Fruit fly (Drosophila melanogaster) whole organism, pupa: ENCODE data around the gene CG42481.

ENCODE experiments used
- CG10348 ChIP-seq: fragments of 200-800 bp; sonication (Bioruptor generic); IDR thresholded peaks from 2 replicates; pipeline ENCODE4 v1.3.6; 2022; ENCODE audit warnings: missing biosample characterization, missing genetic modification characterization
- CG12605 ChIP-seq: fragments of 200-800 bp; sonication (Bioruptor generic); IDR thresholded peaks from 2 replicates; pipeline ENCODE4 v1.3.6; 2022; ENCODE audit warnings: missing biosample characterization, missing genetic modification characterization
- CG13204 ChIP-seq: fragments of 200-800 bp; sonication (Bioruptor generic); optimal IDR thresholded peaks from 2 replicates; lab custom pipeline; 2018; ENCODE audit warnings: missing biosample characterization, mild to moderate bottlenecking, missing genetic modification characterization, moderate library complexity
- CG14655 ChIP-seq: fragments of 200-800 bp; sonication (Bioruptor generic); optimal IDR thresholded peaks from 3 replicates; lab custom pipeline; 2017; ENCODE audit warnings: mild to moderate bottlenecking, missing biosample characterization, missing genetic modification reagents, missing genetic modification characterization
- CG15710 ChIP-seq: fragments of 200-800 bp; sonication (Bioruptor generic); optimal IDR thresholded peaks from 2 replicates; lab custom pipeline; 2018; ENCODE audit warnings: missing biosample characterization, mild to moderate bottlenecking, missing genetic modification characterization, moderate library complexity
- CG17806 ChIP-seq: fragments of 200-800 bp; sonication (Bioruptor generic); optimal IDR thresholded peaks from 2 replicates; lab custom pipeline; 2018; ENCODE audit warnings: missing biosample characterization, mild to moderate bottlenecking, missing genetic modification characterization, moderate library complexity
- CG32121 ChIP-seq: fragments of 200-800 bp; sonication (Bioruptor generic); IDR thresholded peaks from 2 replicates; pipeline ENCODE4 v1.3.6; 2022; ENCODE audit warnings: missing biosample characterization, missing genetic modification characterization
- CG34367 ChIP-seq: fragments of 200-800 bp; sonication (Bioruptor generic); optimal IDR thresholded peaks from 2 replicates; lab custom pipeline; 2018; ENCODE audit warnings: missing biosample characterization, mild to moderate bottlenecking, missing genetic modification characterization
- CG4496 ChIP-seq: fragments of 200-800 bp; sonication (Bioruptor generic); IDR thresholded peaks from 3 replicates; pipeline ENCODE4 v1.3.6; 2022; ENCODE audit warnings: missing biosample characterization, missing genetic modification characterization
- CG8159 ChIP-seq: fragments of 200-800 bp; sonication (Bioruptor generic); optimal IDR thresholded peaks from 3 replicates; lab custom pipeline; 2018; ENCODE audit warnings: missing biosample characterization, mild to moderate bottlenecking, missing genetic modification characterization, moderate library complexity
- CG8301 ChIP-seq: fragments of 200-800 bp; sonication (Bioruptor generic); optimal IDR thresholded peaks from 2 replicates; lab custom pipeline; 2018; ENCODE audit warnings: missing biosample characterization, mild to moderate bottlenecking, missing genetic modification characterization
- CG9948 ChIP-seq: fragments of 200-800 bp; sonication (Bioruptor generic); optimal IDR thresholded peaks from 2 replicates; lab custom pipeline; 2018; ENCODE audit warnings: missing biosample characterization, mild to moderate bottlenecking, missing genetic modification characterization, moderate library complexity
- D1 ChIP-seq: fragments of 200-800 bp; sonication (Bioruptor generic); optimal IDR thresholded peaks from 2 replicates; lab custom pipeline; 2018; ENCODE audit warnings: missing biosample characterization, mild to moderate bottlenecking, missing genetic modification characterization, moderate library complexity
- EcR ChIP-seq: fragments of 200-800 bp; sonication (Bioruptor generic); optimal IDR thresholded peaks from 3 replicates; lab custom pipeline; 2019; ENCODE audit warnings: missing biosample characterization, missing genetic modification characterization, mild to moderate bottlenecking, moderate library complexity, missing genetic modification reagents
- Ets98B ChIP-seq: fragments of 200-800 bp; sonication (Bioruptor generic); IDR thresholded peaks from 2 replicates; pipeline ENCODE4 v1.3.6; 2022; ENCODE audit warnings: missing biosample characterization, missing genetic modification characterization
- Pif1A ChIP-seq: fragments of 200-800 bp; sonication (Bioruptor generic); optimal IDR thresholded peaks from 3 replicates; lab custom pipeline; 2016; ENCODE audit warnings: missing biosample characterization, missing genetic modification characterization
- Pif1B ChIP-seq: fragments of 200-800 bp; sonication (Bioruptor generic); optimal IDR thresholded peaks from 3 replicates; lab custom pipeline; 2016; ENCODE audit warnings: missing biosample characterization, missing genetic modification characterization
- Snoo ChIP-seq: fragments of 200-800 bp; sonication (Bioruptor generic); optimal IDR thresholded peaks from 3 replicates; lab custom pipeline; 2017; ENCODE audit warnings: missing biosample characterization, mild to moderate bottlenecking, missing genetic modification characterization, inconsistent platforms
- fd96Ca ChIP-seq: fragments of 200-800 bp; sonication (Bioruptor generic); IDR thresholded peaks from 3 replicates; pipeline ENCODE4 v1.3.6; 2022; ENCODE audit warnings: missing biosample characterization, missing genetic modification characterization
- gl ChIP-seq: fragments of 200-800 bp; sonication (Bioruptor generic); optimal IDR thresholded peaks from 2 replicates; lab custom pipeline; 2018; ENCODE audit warnings: missing biosample characterization, mild to moderate bottlenecking, missing genetic modification characterization
- rn ChIP-seq: fragments of 200-800 bp; sonication (Bioruptor generic); IDR thresholded peaks from 2 replicates; pipeline ENCODE4 v1.3.6; 2022; ENCODE audit warnings: missing biosample characterization, missing genetic modification characterization

Gene CG42481

DNA sequence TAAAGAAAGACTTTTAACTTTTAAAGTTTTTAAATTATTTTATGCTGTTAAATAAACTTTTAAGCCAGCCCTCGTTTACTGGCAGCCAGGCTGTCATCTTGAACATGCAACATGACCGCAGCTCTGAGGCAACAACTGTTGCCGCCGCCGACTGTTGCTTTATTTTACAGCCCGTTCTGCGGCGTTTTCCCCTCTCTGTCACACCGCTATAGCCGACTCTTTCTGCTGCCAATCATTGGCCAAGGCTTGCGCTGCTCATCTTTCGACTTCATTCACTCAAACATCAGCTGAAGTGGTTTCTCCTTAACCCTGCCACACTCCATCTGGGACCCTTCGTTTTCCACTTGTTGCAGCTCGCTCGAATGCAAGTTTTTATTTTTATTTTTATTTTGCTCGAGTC is 42.7 kb downstream of the CG42481 start:
- no peak for TF ChIP-seq gl
- TF ChIP-seq CG14655 (GFP tag; lab: Kevin White, UChicago), result no peak
- TF ChIP-seq CG8301 (tag; lab: Kevin White, UChicago), result no peak
- TF ChIP-seq CG17806, result no peak
- no peak for TF ChIP-seq fd96Ca (GFP tag; lab: Robert Waterston, UW)
- TF ChIP-seq CG4496, result no peak
- no peak for TF ChIP-seq CG34367
- no peak for TF ChIP-seq CG32121 (GFP tag; lab: Robert Waterston, UW)
- TF ChIP-seq Snoo (tag; lab: Kevin White, UChicago), result no peak
- TF ChIP-seq Pif1A (GFP tag; lab: Kevin White, UChicago), result no peak
- TF ChIP-seq D1 (tag; lab: Kevin White, UChicago), result no peak
- TF ChIP-seq rn (GFP tag; lab: Robert Waterston, UW), result no peak
- no peak for TF ChIP-seq CG8159 (tag; lab: Kevin White, UChicago)
- no peak for TF ChIP-seq CG15710 (tag; lab: Kevin White, UChicago)
- no peak for TF ChIP-seq Ets98B
- TF ChIP-seq CG13204 (GFP tag; lab: Kevin White, UChicago), result no peak
- TF ChIP-seq CG12605 (GFP tag; lab: Robert Waterston, UW), result no peak
- no peak for TF ChIP-seq CG9948 (tag; lab: Kevin White, UChicago)

DNA sequence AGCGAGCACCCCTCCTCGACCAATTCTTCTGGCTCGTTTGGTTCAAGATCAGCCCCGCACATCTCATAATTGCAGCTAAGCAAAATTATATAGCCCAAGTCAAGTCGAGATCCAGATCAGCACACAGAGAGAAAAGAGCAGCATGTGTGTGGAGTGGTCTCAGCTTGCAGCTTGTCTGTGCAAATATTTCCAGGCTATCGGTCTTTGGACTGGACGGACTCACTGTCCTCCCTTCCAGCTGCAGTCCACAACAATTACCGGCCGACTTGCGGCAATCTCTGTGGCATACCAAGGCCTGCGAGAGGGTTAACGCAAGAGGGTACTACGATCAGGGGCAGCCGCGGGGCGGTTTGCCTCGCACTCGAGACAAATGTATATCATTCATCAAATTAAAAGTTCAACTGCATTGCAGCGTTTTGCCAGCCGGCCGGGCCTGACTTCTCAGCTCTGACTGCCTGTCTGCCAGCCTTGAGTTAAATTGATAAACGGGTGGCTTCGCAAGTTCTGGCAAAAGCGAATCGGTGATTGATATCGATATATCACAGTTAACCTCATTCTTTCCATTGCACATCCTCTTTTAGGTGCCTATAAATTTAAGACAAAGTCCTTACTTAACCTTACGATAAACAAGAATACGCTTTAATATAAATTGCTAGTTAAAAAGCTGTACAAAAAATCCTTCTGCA is 43.3 kb downstream of the CG42481 start:
- TF ChIP-seq fd96Ca (GFP tag; lab: Robert Waterston, UW) (0 out of 3 replicates have a peak, but pooled peaks have one; percentile 30), CG10348 (GFP tag; lab: Robert Waterston, UW) (no peak), CG12605 (GFP tag; lab: Robert Waterston, UW) (no peak), Pif1B (GFP tag; lab: Kevin White, UChicago) (no peak), CG14655 (GFP tag; lab: Kevin White, UChicago) (peak; percentile 40), CG4496 (0 out of 3 replicates have a peak, but pooled peaks have one; percentile 27), Pif1A (GFP tag; lab: Kevin White, UChicago) (no peak), CG15710 (tag; lab: Kevin White, UChicago) (no peak), CG32121 (GFP tag; lab: Robert Waterston, UW) (no peak), Snoo (tag; lab: Kevin White, UChicago) (no peak), EcR (peak; percentile 32), gl (no peak), CG17806 (no peak), CG8301 (tag; lab: Kevin White, UChicago) (no peak), CG34367 (no peak), Ets98B (no peak), rn (GFP tag; lab: Robert Waterston, UW) (no peak), CG9948 (tag; lab: Kevin White, UChicago) (no peak), CG13204 (GFP tag; lab: Kevin White, UChicago) (peak; percentile 17), CG8159 (tag; lab: Kevin White, UChicago) (no peak), D1 (tag; lab: Kevin White, UChicago) (peak; percentile 17)

DNA sequence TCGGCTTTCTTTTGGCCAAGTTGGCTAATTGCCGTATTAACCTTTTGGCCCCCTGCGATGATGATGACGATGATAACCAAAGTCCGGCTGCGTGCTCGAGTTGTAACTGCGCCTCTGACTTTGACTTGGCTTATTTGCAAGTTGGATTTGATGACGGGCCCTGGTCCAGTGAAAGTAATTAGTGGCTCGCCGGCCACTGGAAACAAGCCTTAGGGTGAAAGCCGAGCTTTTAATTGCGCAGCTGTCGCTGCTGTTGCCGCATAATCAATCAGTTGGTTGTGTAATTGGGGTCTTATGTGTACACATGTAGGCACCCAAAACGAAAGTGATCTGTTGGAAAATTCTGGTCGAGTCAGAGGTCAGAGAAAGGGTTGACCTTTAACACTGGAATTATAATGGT is 44.5 kb downstream of the CG42481 start:
- no peak for TF ChIP-seq gl
- TF ChIP-seq CG9948 (tag; lab: Kevin White, UChicago), result no peak
- TF ChIP-seq CG8159 (tag; lab: Kevin White, UChicago), result no peak
- TF ChIP-seq CG10348 (GFP tag; lab: Robert Waterston, UW), result no peak
- TF ChIP-seq CG4496, result no peak
- no peak for TF ChIP-seq CG8301 (tag; lab: Kevin White, UChicago)
- TF ChIP-seq Snoo (tag; lab: Kevin White, UChicago), result no peak
- TF ChIP-seq D1 (tag; lab: Kevin White, UChicago), result no peak
- TF ChIP-seq Pif1A (GFP tag; lab: Kevin White, UChicago), result no peak
- no peak for TF ChIP-seq EcR
- no peak for TF ChIP-seq CG34367
- no peak for TF ChIP-seq CG32121 (GFP tag; lab: Robert Waterston, UW)
- TF ChIP-seq fd96Ca (GFP tag; lab: Robert Waterston, UW), result no peak
- TF ChIP-seq CG14655 (GFP tag; lab: Kevin White, UChicago), result no peak
- TF ChIP-seq CG15710 (tag; lab: Kevin White, UChicago), result no peak
- no peak for TF ChIP-seq CG13204 (GFP tag; lab: Kevin White, UChicago)
- TF ChIP-seq CG12605 (GFP tag; lab: Robert Waterston, UW), result no peak
- no peak for TF ChIP-seq Ets98B
- no peak for TF ChIP-seq rn (GFP tag; lab: Robert Waterston, UW)
- no peak for TF ChIP-seq CG17806

DNA sequence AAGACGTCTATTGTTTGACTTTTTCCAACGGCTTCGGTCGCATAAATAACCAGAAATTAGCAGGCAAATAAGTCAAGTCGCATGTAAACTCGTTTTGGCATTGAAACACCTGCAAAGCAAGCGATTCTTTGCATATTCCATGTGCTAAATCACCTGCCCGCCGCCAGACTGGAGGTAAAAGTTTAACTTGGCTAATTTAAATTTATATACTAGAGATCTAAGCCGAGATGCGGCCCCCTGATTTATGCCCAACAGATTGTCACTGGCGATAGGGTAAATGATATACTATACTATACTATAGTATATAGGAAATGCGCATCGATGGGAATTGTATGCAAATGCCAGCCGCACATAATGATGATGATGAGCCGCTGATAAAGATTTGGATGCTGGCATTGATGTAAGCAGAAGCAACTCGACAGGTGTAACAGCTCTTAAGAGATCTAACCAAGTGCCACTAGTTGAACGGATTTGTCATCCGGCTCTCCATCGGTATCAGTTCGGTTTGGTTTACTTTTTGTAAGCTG is 45.8 kb downstream of the CG42481 start:
- TF ChIP-seq CG8301 (tag; lab: Kevin White, UChicago), result no peak
- TF ChIP-seq D1 (tag; lab: Kevin White, UChicago), result no peak
- TF ChIP-seq CG12605 (GFP tag; lab: Robert Waterston, UW), result no peak
- no peak for TF ChIP-seq EcR

DNA sequence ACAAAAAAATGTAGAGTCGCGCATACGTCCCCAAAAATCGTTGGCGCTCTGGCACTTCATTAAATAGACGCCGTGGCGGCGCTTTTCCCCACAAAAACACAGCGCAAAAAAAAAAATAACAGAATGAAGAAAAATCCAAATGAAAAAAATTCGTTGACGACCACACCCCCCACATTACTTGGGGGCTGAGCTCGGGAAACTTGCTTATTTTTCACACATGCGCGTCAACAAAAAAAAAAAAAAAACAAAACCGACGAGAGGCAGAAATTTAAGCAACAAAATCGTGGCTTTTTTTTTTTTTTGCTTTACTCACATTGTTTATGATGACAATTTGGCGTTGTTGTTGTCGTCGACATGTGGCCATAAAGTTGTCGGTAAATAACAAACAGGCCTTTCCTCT is 47.0 kb downstream of the CG42481 start:
- TF ChIP-seq D1 (tag; lab: Kevin White, UChicago), result no peak
- no peak for TF ChIP-seq CG14655 (GFP tag; lab: Kevin White, UChicago)
- no peak for TF ChIP-seq CG8301 (tag; lab: Kevin White, UChicago)
- no peak for TF ChIP-seq CG10348 (GFP tag; lab: Robert Waterston, UW)
- no peak for TF ChIP-seq CG9948 (tag; lab: Kevin White, UChicago)
- TF ChIP-seq fd96Ca (GFP tag; lab: Robert Waterston, UW), result peak; percentile 61
- peak; percentile 43; the same call in 1 of the 2 replicates for TF ChIP-seq Ets98B
- no peak for TF ChIP-seq CG8159 (tag; lab: Kevin White, UChicago)
- no peak; the same call in 1 of the 2 replicates for TF ChIP-seq rn (GFP tag; lab: Robert Waterston, UW)
- TF ChIP-seq CG12605 (GFP tag; lab: Robert Waterston, UW), result 0 out of 2 replicates have a peak, but pooled peaks have one; percentile 37
- TF ChIP-seq CG32121 (GFP tag; lab: Robert Waterston, UW), result peak; percentile 48; the same call in 1 of the 2 replicates
- no peak for TF ChIP-seq CG17806
- TF ChIP-seq CG4496, result no peak
- TF ChIP-seq Pif1A (GFP tag; lab: Kevin White, UChicago), result no peak
- TF ChIP-seq CG34367, result no peak
- TF ChIP-seq CG13204 (GFP tag; lab: Kevin White, UChicago), result no peak
- no peak for TF ChIP-seq EcR
- TF ChIP-seq CG15710 (tag; lab: Kevin White, UChicago), result no peak
- TF ChIP-seq gl, result no peak
- no peak for TF ChIP-seq Snoo (tag; lab: Kevin White, UChicago)
- TF ChIP-seq Pif1B (GFP tag; lab: Kevin White, UChicago), result no peak
- TF ChIP-seq, all 21 proteins: peak for 4
